Fruit fly (Drosophila melanogaster) whole organism, wandering third instar larva: ENCODE measurements around the gene CG4238.
A peak's percentile ranks its signal among the peaks of the same experiment; 100 is the strongest.

Source experiments
- Abd-B ChIP-seq: fragments of >200 bp; optimal IDR thresholded peaks from 2 replicates; lab custom pipeline; 2017; ENCODE audit warnings: missing biosample characterization, missing genetic modification characterization
- CG32264 ChIP-seq: fragments of 200-800 bp; sonication (Bioruptor generic); optimal IDR thresholded peaks from 2 replicates; lab custom pipeline; 2016; ENCODE audit warnings: missing biosample characterization, missing genetic modification characterization
- CG9705 ChIP-seq: fragments of 200-800 bp; sonication (Bioruptor generic); optimal IDR thresholded peaks from 2 replicates; lab custom pipeline; 2018; ENCODE audit warnings: missing biosample characterization, mild to moderate bottlenecking, missing genetic modification characterization
- CrebA ChIP-seq: fragments of 200-800 bp; sonication (Bioruptor generic); optimal IDR thresholded peaks from 2 replicates; lab custom pipeline; 2016; ENCODE audit warnings: missing biosample characterization, mild to moderate bottlenecking, missing genetic modification characterization, borderline replicate concordance
- GATAd ChIP-seq: sonication (Bioruptor generic); optimal IDR thresholded peaks from 2 replicates; lab custom pipeline; 2016; ENCODE audit warnings: missing biosample characterization, missing genetic modification characterization
- HLH106 ChIP-seq: fragments of 200-800 bp; optimal IDR thresholded peaks from 3 replicates; lab custom pipeline; 2019; ENCODE audit warnings: missing biosample characterization, mild to moderate bottlenecking, missing genetic modification characterization, moderate library complexity
- Hnf4 ChIP-seq: fragments of 200-800 bp; sonication (Bioruptor generic); optimal IDR thresholded peaks from 2 replicates; lab custom pipeline; 2016; ENCODE audit warnings: missing biosample characterization, mild to moderate bottlenecking, missing genetic modification characterization
- Hr83 ChIP-seq: fragments of 200-300 bp; sonication (Bioruptor generic); optimal IDR thresholded peaks from 2 replicates; lab custom pipeline; 2016; ENCODE audit warnings: missing biosample characterization, mild to moderate bottlenecking, missing genetic modification characterization, moderate library complexity; ENCODE audit not compliant: poor library complexity, severe bottlenecking
- Mio ChIP-seq: sonication (Bioruptor generic); optimal IDR thresholded peaks from 2 replicates; lab custom pipeline; 2016; ENCODE audit warnings: missing biosample characterization, missing genetic modification characterization
- Myc ChIP-seq: fragments of >200 bp; optimal IDR thresholded peaks from 2 replicates; lab custom pipeline; 2017
- N ChIP-seq: fragments of >200 bp; optimal IDR thresholded peaks from 2 replicates; lab custom pipeline; 2018; ENCODE audit warnings: missing biosample characterization, missing external identifiers, missing genetic modification characterization
- OdsH ChIP-seq: fragments of 200-800 bp; sonication (Bioruptor generic); optimal IDR thresholded peaks from 2 replicates; lab custom pipeline; 2016; ENCODE audit warnings: missing biosample characterization, mild to moderate bottlenecking, missing genetic modification characterization
- Sp1 ChIP-seq: fragments of 200-800 bp; sonication (Bioruptor generic); optimal IDR thresholded peaks from 3 replicates; lab custom pipeline; 2019; ENCODE audit warnings: missing biosample characterization, mild to moderate bottlenecking, missing genetic modification characterization, moderate library complexity
- Vsx2 ChIP-seq: fragments of 200-300, 225-300 bp; sonication (Bioruptor generic); optimal IDR thresholded peaks from 2 replicates; lab custom pipeline; 2018; ENCODE audit warnings: missing biosample characterization, missing genetic modification characterization; ENCODE audit not compliant: partially characterized antibody
- br ChIP-seq: fragments of 200-800 bp; sonication (Bioruptor generic); optimal IDR thresholded peaks from 2 replicates; lab custom pipeline; 2016; ENCODE audit warnings: missing biosample characterization, missing genetic modification characterization
- brk ChIP-seq: fragments of 200-800 bp; sonication (Bioruptor generic); optimal IDR thresholded peaks from 2 replicates; lab custom pipeline; 2016; ENCODE audit warnings: missing biosample characterization, mild to moderate bottlenecking, missing genetic modification characterization
- dmrt93B ChIP-seq: fragments of 200-800 bp; sonication (Bioruptor generic); optimal IDR thresholded peaks from 2 replicates; lab custom pipeline; 2018; ENCODE audit warnings: missing biosample characterization, mild to moderate bottlenecking, missing genetic modification characterization
- dsf ChIP-seq: sonication (Bioruptor generic); optimal IDR thresholded peaks from 2 replicates; lab custom pipeline; 2016; ENCODE audit warnings: missing biosample characterization, missing genetic modification characterization, borderline replicate concordance
- ey ChIP-seq: fragments of 200-800 bp; sonication (Bioruptor generic); optimal IDR thresholded peaks from 2 replicates; lab custom pipeline; 2016; ENCODE audit warnings: missing biosample characterization, missing genetic modification characterization
- foxo ChIP-seq, 2 experiments: fragments of 200-800 bp; sonication (Bioruptor generic); optimal IDR thresholded peaks; 2 replicates in 1 of 2; 3 replicates in 1 of 2; lab custom pipeline; 2016 to 2017; ENCODE audit warnings: missing biosample characterization in 2 of 2, missing genetic modification characterization in 2 of 2
- h ChIP-seq: fragments of 200-800 bp; sonication (Bioruptor generic); optimal IDR thresholded peaks from 3 replicates; lab custom pipeline; 2016; ENCODE audit warnings: missing biosample characterization, mild to moderate bottlenecking, missing genetic modification characterization
- jim ChIP-seq: fragments of 175-275, 200-325 bp; sonication (Bioruptor generic); optimal IDR thresholded peaks from 2 replicates; lab custom pipeline; 2016; ENCODE audit warnings: missing biosample characterization, mild to moderate bottlenecking, missing genetic modification characterization
- lola ChIP-seq: fragments of >200 bp; optimal IDR thresholded peaks from 2 replicates; lab custom pipeline; 2017; ENCODE audit warnings: missing biosample characterization, missing genetic modification characterization
- pan ChIP-seq: fragments of >200 bp; optimal IDR thresholded peaks from 2 replicates; lab custom pipeline; 2017
- rgr ChIP-seq: fragments of 200-800 bp; sonication (Bioruptor generic); optimal IDR thresholded peaks from 3 replicates; lab custom pipeline; 2016; ENCODE audit warnings: missing biosample characterization, mild to moderate bottlenecking, missing genetic modification characterization
- sage ChIP-seq: fragments of 200-800 bp; sonication (Bioruptor generic); optimal IDR thresholded peaks from 2 replicates; lab custom pipeline; 2016; ENCODE audit warnings: missing biosample characterization, mild to moderate bottlenecking, missing genetic modification characterization
- tai ChIP-seq: sonication (Bioruptor generic); optimal IDR thresholded peaks from 2 replicates; lab custom pipeline; 2016; ENCODE audit warnings: missing biosample characterization, missing genetic modification characterization
- usp ChIP-seq: fragments of >200 bp; optimal IDR thresholded peaks from 2 replicates; lab custom pipeline; 2017; ENCODE audit warnings: missing biosample characterization, missing genetic modification characterization

The CG4238 gene

dm6 chr2L:2006082-2006669, 3.5 kb upstream of the CG4238 start, which contains the start of gene CG33543:
TSS of gene CG33543 (minus strand) at chr2L:2006313.
- TF ChIP-seq dmrt93B (GFP tag; lab: Kevin White, UChicago): no peak
- TF ChIP-seq Vsx2 (GFP tag; lab: Kevin White, UChicago): no peak
- TF ChIP-seq tai: no peak
- no peak for TF ChIP-seq HLH106
- TF ChIP-seq dsf (GFP tag; lab: Kevin White, UChicago): no peak
- TF ChIP-seq h (GFP tag; lab: Kevin White, UChicago): no peak
- no peak for TF ChIP-seq CG32264 (GFP tag; lab: Kevin White, UChicago)

- TF ChIP-seq brk (GFP tag; lab: Kevin White, UChicago): no peak
- TF ChIP-seq jim (GFP tag; lab: Kevin White, UChicago): no peak
- no peak for TF ChIP-seq rgr (GFP tag; lab: Kevin White, UChicago)
- TF ChIP-seq usp (GFP tag; lab: Kevin White, UChicago): no peak
- no peak for TF ChIP-seq h (GFP tag; lab: Kevin White, UChicago)
- no peak for TF ChIP-seq Hr83
- no peak for TF ChIP-seq HLH106
These were observed 2.6 kb upstream of the CG4238 start, which contains the start of gene CG15353 for dm6 chr2L:2007093-2007492. TSS of gene CG15353 (minus strand) at chr2L:2007193.

DNA sequence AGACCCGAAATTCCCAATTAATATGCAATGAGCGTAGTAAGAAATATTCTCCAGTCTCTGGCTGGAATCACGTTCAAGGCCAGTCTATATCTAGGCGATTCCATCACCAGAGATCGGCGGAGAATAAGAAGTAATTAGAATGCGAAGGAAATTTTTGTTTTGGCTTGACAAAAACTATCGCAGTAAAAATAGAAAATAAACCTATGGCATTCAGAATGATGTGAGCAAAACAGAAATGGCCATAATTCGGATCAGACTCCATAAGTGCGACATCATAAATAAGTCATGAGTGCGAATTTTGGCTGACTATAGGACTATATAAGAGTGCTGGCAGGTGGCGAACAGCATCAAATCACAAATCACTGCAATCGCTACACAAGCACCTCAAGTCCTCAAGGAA, 1.5 kb upstream of the CG4238 start, which contains the start of gene Nplp4:
Gene Nplp4, plus strand, starts transcription at position 301 of the 400 bp plus-strand sequence.
- TF ChIP-seq Sp1 (no peak), Mio (no peak), GATAd (GFP tag; lab: Kevin White, UChicago) (no peak), HLH106 (no peak), sage (GFP tag; lab: Kevin White, UChicago) (no peak), CrebA (no peak)

DNA sequence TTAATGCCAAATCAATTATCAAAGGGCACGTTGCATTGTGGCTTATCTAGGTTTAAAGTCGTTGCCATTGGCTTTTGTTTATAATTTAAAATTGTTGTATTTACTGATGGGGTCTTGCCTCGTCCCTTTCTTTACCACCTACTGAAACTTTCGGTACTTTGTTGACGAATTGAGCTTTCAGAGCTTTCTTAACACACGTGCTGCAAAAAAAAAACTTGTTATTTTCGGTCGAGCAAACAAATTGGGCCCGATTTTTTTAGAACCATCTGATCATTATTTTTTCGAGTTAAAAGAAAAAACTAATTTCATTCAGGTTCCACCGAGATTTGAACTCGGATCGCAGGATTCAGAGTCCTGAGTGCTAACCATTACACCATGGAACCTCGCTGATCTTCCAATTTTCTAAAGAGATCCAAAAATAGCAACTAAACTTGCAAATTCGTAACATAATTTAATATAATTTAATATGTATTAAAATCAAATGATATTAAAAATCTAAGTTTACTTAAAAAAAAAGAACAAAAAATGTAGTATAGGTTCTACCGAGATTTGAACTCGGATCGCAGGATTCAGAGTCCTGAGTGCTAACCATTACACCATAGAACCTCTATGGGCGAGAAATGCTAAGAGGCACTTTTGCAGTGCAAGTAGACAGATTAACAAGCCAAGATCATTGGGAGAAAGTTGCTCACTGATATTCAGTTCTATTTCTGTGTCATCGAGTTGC, 839 bp downstream of the CG4238 start:
- TF ChIP-seq Hnf4: peak; percentile 1
- TF ChIP-seq dmrt93B (GFP tag; lab: Kevin White, UChicago): no peak
- no peak for TF ChIP-seq h (GFP tag; lab: Kevin White, UChicago)

dm6 chr2L:2011430-2011829, 1.8 kb downstream of the CG4238 start:
- TF ChIP-seq sage (GFP tag; lab: Kevin White, UChicago) (no peak), brk (GFP tag; lab: Kevin White, UChicago) (no peak), HLH106 (no peak), h (GFP tag; lab: Kevin White, UChicago) (no peak), Vsx2 (GFP tag; lab: Kevin White, UChicago) (no peak), foxo (GFP tag; optimal IDR thresholded peaks at IDR 0.05; lab: Kevin White, UChicago) (no peak), pan (lab: Kevin White, UChicago) (no peak), Myc (no peak), Abd-B (GFP tag; lab: Kevin White, UChicago) (no peak), CG9705 (GFP tag; lab: Kevin White, UChicago) (no peak), br (GFP tag; lab: Kevin White, UChicago) (no peak), ey (no peak), dsf (GFP tag; lab: Kevin White, UChicago) (no peak), N (GFP tag; lab: Kevin White, UChicago) (no peak), Sp1 (no peak)
- TF ChIP-seq, all 38 proteins: peak for 0

DNA sequence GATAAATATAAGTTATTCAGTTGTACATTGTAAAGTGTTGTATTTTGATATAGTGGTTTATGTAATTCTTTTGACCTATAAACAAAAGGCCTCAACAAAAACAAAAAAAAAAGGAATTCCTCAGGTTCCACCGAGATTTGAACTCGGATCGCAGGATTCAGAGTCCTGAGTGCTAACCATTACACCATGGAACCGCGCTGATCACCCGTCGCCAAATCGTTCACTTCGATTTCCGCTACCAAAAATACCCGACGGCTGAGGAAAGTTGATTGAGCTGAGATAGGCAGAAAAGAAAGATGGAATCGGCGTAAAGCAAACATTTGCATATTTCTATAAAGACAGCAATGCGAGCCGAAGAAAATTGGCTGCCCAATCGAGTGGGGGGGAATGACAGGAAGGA, 3.4 kb downstream of the CG4238 start:
- TF ChIP-seq Myc (no peak), GATAd (GFP tag; lab: Kevin White, UChicago) (no peak), Hnf4 (no peak), CG32264 (GFP tag; lab: Kevin White, UChicago) (no peak), br (GFP tag; lab: Kevin White, UChicago) (no peak), foxo (GFP tag; optimal IDR thresholded peaks at IDR 0.05; lab: Kevin White, UChicago) (no peak), lola (GFP tag; lab: Kevin White, UChicago) (no peak), Mio (no peak), h (GFP tag; lab: Kevin White, UChicago) (no peak), CrebA (no peak), OdsH (GFP tag; lab: Kevin White, UChicago) (no peak)
